Worm (Caenorhabditis elegans) whole organism, L4 larva: ENCODE measurements around the gene F55G1.6.

Source experiments
- F10B5.3 ChIP-seq: sonication (generic microtip); optimal IDR thresholded peaks from 2 replicates; lab custom pipeline; 2016; ENCODE audit warnings: mild to moderate bottlenecking, missing genetic modification characterization, missing compliant biosample characterization
- F37D6.2 ChIP-seq: sonication (generic microtip); optimal IDR thresholded peaks from 2 replicates; lab custom pipeline; 2016; ENCODE audit warnings: mild to moderate bottlenecking, missing genetic modification characterization, missing compliant biosample characterization
- F44E2.7 ChIP-seq: fragments of 200-800 bp; sonication (Bioruptor generic); IDR thresholded peaks from 2 replicates; pipeline ENCODE4 v2.1.2; 2022; ENCODE audit warnings: missing genetic modification characterization, missing compliant biosample characterization
- R02D3.7 ChIP-seq: fragments of 150-350 bp; sonication (generic microtip); optimal IDR thresholded peaks from 3 replicates; lab custom pipeline; 2014; ENCODE audit warnings: missing biosample characterization, missing genetic modification characterization
- T20F7.1 ChIP-seq: fragments of 200-800 bp; sonication (Bioruptor generic); optimal IDR thresholded peaks from 2 replicates; lab custom pipeline; 2018; ENCODE audit warnings: mild to moderate bottlenecking, missing genetic modification characterization, missing compliant biosample characterization
- Y5F2A.4 ChIP-seq: fragments of 200-800 bp; sonication (Bioruptor generic); optimal IDR thresholded peaks from 2 replicates; lab custom pipeline; 2018; ENCODE audit warnings: mild to moderate bottlenecking, missing genetic modification characterization, missing compliant biosample characterization
- Y75B8A.6 ChIP-seq: fragments of 200-800 bp; sonication (Bioruptor generic); IDR thresholded peaks from 2 replicates; pipeline ENCODE4 v1.3.6; 2022; ENCODE audit warnings: missing genetic modification reagents, missing genetic modification characterization, missing compliant biosample characterization
- ZK337.2 ChIP-seq: fragments of 200-800 bp; sonication (Bioruptor generic); IDR thresholded peaks from 2 replicates; pipeline ENCODE4 v1.3.6; 2022; ENCODE audit warnings: missing genetic modification reagents, missing genetic modification characterization, missing compliant biosample characterization
- ceh-20 ChIP-seq: fragments of 200-800 bp; sonication (Bioruptor generic); IDR thresholded peaks from 2 replicates; pipeline ENCODE4 v1.3.6; 2022; ENCODE audit warnings: missing genetic modification reagents, missing genetic modification characterization, missing compliant biosample characterization
- ceh-28 ChIP-seq: fragments of 150-350 bp; optimal IDR thresholded peaks from 2 replicates; lab custom pipeline; 2014; ENCODE audit warnings: missing biosample characterization, missing genetic modification reagents, missing genetic modification characterization
- ceh-32 ChIP-seq: sonication (generic microtip); optimal IDR thresholded peaks from 2 replicates; lab custom pipeline; 2016; ENCODE audit warnings: mild to moderate bottlenecking, missing genetic modification characterization, missing compliant biosample characterization; ENCODE audit not compliant: poor library complexity
- ces-1 ChIP-seq: fragments of 150-350 bp; sonication (generic microtip); optimal IDR thresholded peaks from 4 replicates; lab custom pipeline; 2014; ENCODE audit warnings: missing biosample characterization, missing genetic modification reagents, missing genetic modification characterization
- cey-2 ChIP-seq: sonication (generic microtip); optimal IDR thresholded peaks from 3 replicates; lab custom pipeline; 2017; ENCODE audit warnings: missing genetic modification characterization, mild to moderate bottlenecking, missing compliant biosample characterization, antibody characterized with exemption, borderline replicate concordance; ENCODE audit not compliant: insufficient read depth
- ctbp-1 ChIP-seq: fragments of 200-800 bp; sonication (Bioruptor generic); IDR thresholded peaks from 2 replicates; pipeline ENCODE4 v1.3.6; 2022; ENCODE audit warnings: missing genetic modification reagents, missing genetic modification characterization, missing compliant biosample characterization
- daf-19 ChIP-seq: fragments of 200-800 bp; sonication (Bioruptor generic); conservative IDR thresholded peaks from 2 replicates; pipeline ENCODE4 v1.3.6; 2022; ENCODE audit warnings: missing genetic modification characterization, missing compliant biosample characterization
- daf-8 ChIP-seq: fragments of 200-800 bp; sonication (Bioruptor generic); IDR thresholded peaks from 2 replicates; pipeline ENCODE4 v1.3.6; 2022; ENCODE audit warnings: missing genetic modification characterization, missing compliant biosample characterization
- dmd-6 ChIP-seq: fragments of 200-800 bp; sonication (Bioruptor generic); IDR thresholded peaks from 2 replicates; pipeline ENCODE4 v1.3.6; 2022; ENCODE audit warnings: missing genetic modification reagents, missing genetic modification characterization, missing compliant biosample characterization
- dpl-1 ChIP-seq: fragments of 150-350 bp; optimal IDR thresholded peaks from 2 replicates; lab custom pipeline; 2014; ENCODE audit warnings: missing biosample characterization, missing genetic modification reagents, missing genetic modification characterization
- dve-1 ChIP-seq: sonication (generic microtip); optimal IDR thresholded peaks from 2 replicates; lab custom pipeline; 2017; ENCODE audit warnings: antibody characterized with exemption, mild to moderate bottlenecking, missing genetic modification characterization, missing compliant biosample characterization; ENCODE audit not compliant: insufficient read depth
- egl-27 ChIP-seq: sonication (generic microtip); optimal IDR thresholded peaks from 3 replicates; lab custom pipeline; 2017; ENCODE audit warnings: missing biosample characterization, missing genetic modification reagents, missing genetic modification characterization
- egl-43 ChIP-seq: fragments of 200-800 bp; sonication (Bioruptor generic); IDR thresholded peaks from 2 replicates; pipeline ENCODE4 v1.3.6; 2022; ENCODE audit warnings: missing genetic modification reagents, missing genetic modification characterization, missing compliant biosample characterization
- fos-1 ChIP-seq: fragments of 150-350 bp; optimal IDR thresholded peaks from 2 replicates; lab custom pipeline; 2014; ENCODE audit warnings: missing biosample characterization, missing genetic modification characterization
- hif-1 ChIP-seq, 2 experiments: sonication (generic microtip); optimal IDR thresholded peaks; 2 replicates each; lab custom pipeline; 2016 to 2017; ENCODE audit warnings: missing compliant biosample characterization in 2 of 2, missing genetic modification characterization in 2 of 2, missing genetic modification reagents in 2 of 2, missing genotype in 2 of 2, mild to moderate bottlenecking in 1 of 2
- hlh-11 ChIP-seq: fragments of 200-800 bp; sonication (Bioruptor generic); optimal IDR thresholded peaks from 2 replicates; lab custom pipeline; 2018; ENCODE audit warnings: mild to moderate bottlenecking, missing genetic modification characterization, missing compliant biosample characterization
- lim-7 ChIP-seq: fragments of 200-800 bp; sonication (Bioruptor generic); IDR thresholded peaks from 2 replicates; pipeline ENCODE4 v1.3.6; 2022; ENCODE audit warnings: missing genetic modification characterization, missing compliant biosample characterization
- lin-38 ChIP-seq: fragments of 200-800 bp; sonication (Bioruptor generic); IDR thresholded peaks from 2 replicates; pipeline ENCODE4 v1.3.6; 2022; ENCODE audit warnings: missing genetic modification reagents, missing genetic modification characterization, missing compliant biosample characterization
- lir-3 ChIP-seq: sonication (generic microtip); optimal IDR thresholded peaks from 2 replicates; lab custom pipeline; 2016; ENCODE audit warnings: mild to moderate bottlenecking, missing genetic modification characterization, missing compliant biosample characterization
- lsy-2 ChIP-seq, 2 experiments: fragments of 150-350 bp in 1 of 2; sonication (generic microtip) in 1 of 2; optimal IDR thresholded peaks; 2 replicates each; lab custom pipeline; 2014 to 2017; ENCODE audit warnings: missing biosample characterization in 2 of 2, missing genetic modification characterization in 2 of 2
- madf-5 ChIP-seq, 2 experiments: fragments of 200-800 bp; sonication (Bioruptor generic); IDR thresholded peaks; 2 replicates each; pipeline ENCODE4 v1.3.6; 2022; ENCODE audit warnings: missing compliant biosample characterization in 2 of 2, missing genetic modification characterization in 2 of 2
- madf-9 ChIP-seq: fragments of 200-800 bp; sonication (Bioruptor generic); conservative IDR thresholded peaks from 2 replicates; pipeline ENCODE4 v1.3.6; 2022; ENCODE audit warnings: missing genetic modification reagents, missing genetic modification characterization, missing compliant biosample characterization
- mdt-29 ChIP-seq: fragments of 200-800 bp; sonication (Bioruptor generic); IDR thresholded peaks from 2 replicates; pipeline ENCODE4 v1.3.6; 2022; ENCODE audit warnings: missing genetic modification reagents, missing genetic modification characterization, missing compliant biosample characterization
- mep-1 ChIP-seq: fragments of 150-350 bp; sonication (generic microtip); optimal IDR thresholded peaks from 3 replicates; lab custom pipeline; 2014; ENCODE audit warnings: missing biosample characterization, missing genetic modification characterization
- mes-2 ChIP-seq: sonication (generic microtip); optimal IDR thresholded peaks from 2 replicates; lab custom pipeline; 2016; ENCODE audit warnings: missing genotype, mild to moderate bottlenecking, missing genetic modification characterization, missing compliant biosample characterization; ENCODE audit not compliant: poor library complexity, severe bottlenecking
- nhr-102 ChIP-seq: sonication (generic microtip); optimal IDR thresholded peaks from 2 replicates; lab custom pipeline; 2016; ENCODE audit warnings: mild to moderate bottlenecking, missing genetic modification characterization, moderate library complexity, missing compliant biosample characterization
- nhr-111 ChIP-seq: fragments of 200-800 bp; sonication (Bioruptor generic); optimal IDR thresholded peaks from 2 replicates; lab custom pipeline; 2018; ENCODE audit warnings: mild to moderate bottlenecking, missing genetic modification characterization, missing compliant biosample characterization
- nhr-41 ChIP-seq: fragments of 200-800 bp; sonication (Bioruptor generic); IDR thresholded peaks from 2 replicates; pipeline ENCODE4 v1.3.6; 2022; ENCODE audit warnings: missing genetic modification reagents, missing genetic modification characterization, missing compliant biosample characterization
- nhr-6 ChIP-seq: fragments of 150-350 bp; optimal IDR thresholded peaks from 2 replicates; lab custom pipeline; 2014; ENCODE audit warnings: missing biosample characterization, missing genetic modification characterization
- nhr-77 ChIP-seq: fragments of 150-350 bp; optimal IDR thresholded peaks from 2 replicates; lab custom pipeline; 2014; ENCODE audit warnings: missing biosample characterization, missing genetic modification characterization
- php-3 ChIP-seq: fragments of 200-800 bp; sonication (Bioruptor generic); IDR thresholded peaks from 2 replicates; pipeline ENCODE4 v1.3.6; 2022; ENCODE audit warnings: missing genetic modification reagents, missing genetic modification characterization, missing compliant biosample characterization
- pqm-1 ChIP-seq: sonication (generic microtip); optimal IDR thresholded peaks from 2 replicates; lab custom pipeline; 2017; ENCODE audit warnings: missing biosample characterization, missing genetic modification characterization
- rbr-2 ChIP-seq: sonication (generic microtip); optimal IDR thresholded peaks from 2 replicates; lab custom pipeline; 2016; ENCODE audit warnings: missing genotype, missing genetic modification characterization, missing compliant biosample characterization
- saeg-2 ChIP-seq: fragments of 200-800 bp; sonication (Bioruptor generic); IDR thresholded peaks from 2 replicates; pipeline ENCODE4 v1.3.6; 2022; ENCODE audit warnings: missing genetic modification reagents, missing genetic modification characterization, missing compliant biosample characterization
- snpc-1.2 ChIP-seq: fragments of 200-800 bp; sonication (Bioruptor generic); IDR thresholded peaks from 2 replicates; pipeline ENCODE4 v1.3.6; 2022; ENCODE audit warnings: missing genetic modification reagents, missing genetic modification characterization, missing compliant biosample characterization
- spr-1 ChIP-seq: sonication (generic microtip); optimal IDR thresholded peaks from 2 replicates; lab custom pipeline; 2016; ENCODE audit warnings: mild to moderate bottlenecking, missing genetic modification characterization, missing compliant biosample characterization
- tag-97 ChIP-seq: fragments of 200-800 bp; sonication (Bioruptor generic); IDR thresholded peaks from 2 replicates; pipeline ENCODE4 v1.3.6; 2022; ENCODE audit warnings: missing genetic modification characterization, missing compliant biosample characterization
- unc-39 ChIP-seq: sonication (generic microtip); optimal IDR thresholded peaks from 2 replicates; lab custom pipeline; 2017; ENCODE audit warnings: missing biosample characterization, missing genetic modification characterization
- zag-1 ChIP-seq: fragments of 150-350 bp; optimal IDR thresholded peaks from 2 replicates; lab custom pipeline; 2014; ENCODE audit warnings: missing biosample characterization, missing genetic modification characterization
- zfp-2 ChIP-seq: sonication (generic microtip); optimal IDR thresholded peaks from 2 replicates; lab custom pipeline; 2016; ENCODE audit warnings: mild to moderate bottlenecking, missing genetic modification characterization, missing compliant biosample characterization
- zfp-3 ChIP-seq: fragments of 200-800 bp; sonication (Bioruptor generic); conservative IDR thresholded peaks from 2 replicates; pipeline ENCODE4 v1.3.6; 2022; ENCODE audit warnings: missing genetic modification reagents, missing genetic modification characterization, missing compliant biosample characterization
- ztf-11 ChIP-seq: fragments of 150-350 bp; optimal IDR thresholded peaks from 2 replicates; lab custom pipeline; 2014; ENCODE audit warnings: missing biosample characterization, missing genetic modification characterization

The F55G1.6 gene

DNA sequence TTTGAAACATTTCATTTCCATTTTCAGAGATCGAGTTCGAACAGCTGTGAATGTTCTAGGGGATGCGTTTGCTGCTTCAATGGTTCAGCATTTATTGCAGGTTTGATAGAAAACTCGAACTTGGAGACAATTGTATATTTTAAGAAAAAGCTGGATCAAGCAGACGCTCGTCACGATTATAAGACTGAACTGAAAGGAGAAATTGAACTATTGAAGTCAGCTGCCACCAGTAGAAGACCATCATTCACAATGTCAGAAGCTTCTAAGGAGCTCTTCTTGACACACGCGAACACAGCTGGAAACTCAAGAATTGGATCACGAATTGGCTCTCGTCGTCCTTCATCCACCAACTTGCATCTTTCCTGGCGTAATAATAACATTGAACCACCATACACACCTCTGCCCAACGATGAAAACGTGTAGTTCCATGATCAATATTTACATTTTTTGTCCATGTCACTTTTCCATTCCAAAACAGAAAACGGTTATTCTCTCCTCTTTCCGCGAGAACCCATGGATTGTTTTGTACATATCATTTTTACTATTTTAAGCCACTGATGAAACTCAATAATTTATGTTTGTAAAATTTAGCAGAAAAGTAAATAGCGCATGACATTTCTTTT is 32.7 kb downstream of the F55G1.6 start (continued):
- no peak for TF ChIP-seq spr-1 (tag; lab: Kevin White, UChicago)
- 0 out of 2 replicates have a peak, but pooled peaks have one; percentile 41 for TF ChIP-seq daf-8
- no peak for TF ChIP-seq rbr-2 (tag; lab: Kevin White, UChicago)
- no peak; the same call in 1 of the 2 replicates for TF ChIP-seq ZK337.2 (GFP tag; lab: Robert Waterston, UW)
- peak; percentile 73; the same call in 1 of the 2 replicates for TF ChIP-seq zfp-3
- TF ChIP-seq F10B5.3 (tag; lab: Kevin White, UChicago): no peak
- TF ChIP-seq zfp-2 (tag; lab: Kevin White, UChicago): no peak
- no peak for TF ChIP-seq hif-1 (tag; optimal IDR thresholded peaks at IDR 0.05; lab: Kevin White, UChicago)
- TF ChIP-seq T20F7.1 (GFP tag; lab: Kevin White, UChicago): peak; percentile 71
- peak; percentile 40 for TF ChIP-seq dmd-6 (GFP tag; lab: Robert Waterston, UW)
- no peak for TF ChIP-seq Y5F2A.4 (GFP tag; lab: Kevin White, UChicago)
- TF ChIP-seq egl-27 (tag; lab: Kevin White, UChicago): no peak
- no peak for TF ChIP-seq tag-97
- peak; percentile 61 for TF ChIP-seq mep-1 (tag; lab: Kevin White, UChicago)
- TF ChIP-seq dpl-1 (GFP tag; lab: Kevin White, UChicago): no peak
- no peak; the same call in 1 of the 2 replicates for TF ChIP-seq mdt-29
- peak; percentile 29 for TF ChIP-seq hlh-11 (tag; lab: Kevin White, UChicago)
- no peak for TF ChIP-seq Y75B8A.6 (GFP tag; lab: Robert Waterston, UW)
- no peak; the same call in 1 of the 2 replicates for TF ChIP-seq egl-43 (GFP tag; lab: Robert Waterston, UW)
- TF ChIP-seq R02D3.7 (tag; lab: Kevin White, UChicago): no peak
- TF ChIP-seq lsy-2 (tag; optimal IDR thresholded peaks at IDR 0.05; lab: Kevin White, UChicago): peak in 1 of 2 experiments; percentile 32
- TF ChIP-seq F37D6.2 (tag; lab: Kevin White, UChicago): no peak
- TF ChIP-seq ctbp-1: peak; percentile 38; the same call in 1 of the 2 replicates
- no peak for TF ChIP-seq nhr-41 (GFP tag; lab: Robert Waterston, UW)
- TF ChIP-seq ceh-20 (GFP tag; lab: Robert Waterston, UW): no peak
- TF ChIP-seq lin-38 (GFP tag; lab: Robert Waterston, UW): peak; percentile 53
- peak; percentile 71 for TF ChIP-seq snpc-1.2 (GFP tag; lab: Robert Waterston, UW)
- no peak for TF ChIP-seq lir-3 (tag; lab: Kevin White, UChicago)
- no peak for TF ChIP-seq saeg-2 (GFP tag; lab: Robert Waterston, UW)
- TF ChIP-seq ces-1: no peak
- TF ChIP-seq nhr-77 (tag; lab: Kevin White, UChicago): peak; percentile 9
- TF ChIP-seq pqm-1 (tag; lab: Kevin White, UChicago): no peak
- no peak for TF ChIP-seq unc-39 (tag; lab: Kevin White, UChicago)
- TF ChIP-seq ceh-28: no peak
- no peak for TF ChIP-seq ceh-32 (tag; lab: Kevin White, UChicago)
- TF ChIP-seq nhr-111 (GFP tag; lab: Kevin White, UChicago): no peak
- no peak for TF ChIP-seq nhr-6 (tag; lab: Kevin White, UChicago)
- no peak for TF ChIP-seq daf-19
- TF ChIP-seq cey-2 (tag; lab: Kevin White, UChicago): no peak
- no peak for TF ChIP-seq madf-5 (GFP tag; IDR thresholded peaks at IDR 0.05; lab: Robert Waterston, UW)
- TF ChIP-seq mes-2 (tag; lab: Kevin White, UChicago): peak; percentile 27
- no peak for TF ChIP-seq zag-1 (tag; lab: Kevin White, UChicago)
- TF ChIP-seq dve-1 (tag; lab: Kevin White, UChicago): peak; percentile 46
- no peak for TF ChIP-seq nhr-102
- no peak for TF ChIP-seq fos-1 (tag; lab: Kevin White, UChicago)
- no peak for TF ChIP-seq php-3
- TF ChIP-seq ztf-11 (tag; lab: Kevin White, UChicago): no peak
- TF ChIP-seq F44E2.7 (GFP tag; lab: Robert Waterston, UW): no peak
- TF ChIP-seq lim-7 (GFP tag; lab: Robert Waterston, UW): no peak
- no peak for TF ChIP-seq madf-9
